Fruit fly (Drosophila melanogaster) whole organism, embryonic: ENCODE results near the gene CG11951.
A peak's percentile ranks its signal among the peaks of the same experiment; 100 is the strongest.

ENCODE experiments used
- Bdp1 ChIP-seq: fragments of 200-800 bp; sonication (Bioruptor generic); optimal IDR thresholded peaks from 3 replicates; lab custom pipeline; 2016; ENCODE audit warnings: missing biosample characterization, missing genetic modification characterization
- Blimp-1 ChIP-seq: fragments of 200-800 bp; sonication (Bioruptor generic); optimal IDR thresholded peaks from 3 replicates; lab custom pipeline; 2018; ENCODE audit warnings: missing biosample characterization, missing genetic modification characterization, mild to moderate bottlenecking, moderate library complexity, missing genetic modification reagents
- CG10462 ChIP-seq: fragments of 200-800 bp; sonication (Bioruptor generic); optimal IDR thresholded peaks from 2 replicates; lab custom pipeline; 2016; ENCODE audit warnings: missing biosample characterization, missing genetic modification characterization
- CG10654 ChIP-seq: fragments of 200-800 bp; sonication (Bioruptor generic); optimal IDR thresholded peaks from 2 replicates; lab custom pipeline; 2016; ENCODE audit warnings: missing biosample characterization, missing genetic modification characterization
- CG11093 ChIP-seq: fragments of 200-800 bp; sonication (Bioruptor generic); IDR thresholded peaks from 3 replicates; pipeline ENCODE4 v1.3.6; 2022; ENCODE audit warnings: missing biosample characterization, missing genetic modification characterization
- CG14965 ChIP-seq: fragments of 200-800 bp; sonication (Bioruptor generic); optimal IDR thresholded peaks from 2 replicates; lab custom pipeline; 2016; ENCODE audit warnings: missing biosample characterization, missing genetic modification characterization, borderline replicate concordance
- CG15011 ChIP-seq: fragments of 200-800 bp; sonication (Bioruptor generic); optimal IDR thresholded peaks from 3 replicates; lab custom pipeline; 2018; ENCODE audit warnings: missing biosample characterization, mild to moderate bottlenecking, missing genetic modification characterization
- CG1603 ChIP-seq: fragments of 200-800 bp; sonication (Bioruptor generic); optimal IDR thresholded peaks from 2 replicates; lab custom pipeline; 2019; ENCODE audit warnings: missing biosample characterization, mild to moderate bottlenecking, missing genetic modification characterization, moderate library complexity
- CG2712 ChIP-seq: fragments of 200-800 bp; optimal IDR thresholded peaks from 3 replicates; lab custom pipeline; 2019; ENCODE audit warnings: missing biosample characterization, mild to moderate bottlenecking, missing genetic modification characterization, moderate library complexity
- CG33557 ChIP-seq: fragments of 200-800 bp; sonication (Bioruptor generic); optimal IDR thresholded peaks from 2 replicates; lab custom pipeline; 2019; ENCODE audit warnings: missing biosample characterization, mild to moderate bottlenecking, missing genetic modification characterization, moderate library complexity
- CG4730 ChIP-seq: fragments of 200-800 bp; sonication (Bioruptor generic); IDR thresholded peaks from 2 replicates; pipeline ENCODE4 v1.3.6; 2022; ENCODE audit warnings: missing biosample characterization, missing genetic modification characterization
- CG6765 ChIP-seq: fragments of 200-800 bp; sonication (Bioruptor generic); optimal IDR thresholded peaks from 3 replicates; lab custom pipeline; 2017; ENCODE audit warnings: missing biosample characterization, mild to moderate bottlenecking, missing genetic modification characterization
- CG8478 ChIP-seq: fragments of >200 bp; optimal IDR thresholded peaks from 2 replicates; lab custom pipeline; 2018
- E2f1 ChIP-seq: fragments of 200-800 bp; sonication (Bioruptor generic); IDR thresholded peaks from 2 replicates; pipeline ENCODE4 v1.3.6; 2022; ENCODE audit warnings: missing biosample characterization, missing genetic modification characterization
- HLH54F ChIP-seq: fragments of 200-800 bp; sonication (Bioruptor generic); optimal IDR thresholded peaks from 3 replicates; lab custom pipeline; 2016; ENCODE audit warnings: missing biosample characterization, missing genetic modification characterization
- Hey ChIP-seq: fragments of 200-800 bp; sonication (Bioruptor generic); optimal IDR thresholded peaks from 3 replicates; lab custom pipeline; 2018; ENCODE audit warnings: missing biosample characterization, mild to moderate bottlenecking, missing genetic modification characterization
- Hr78 ChIP-seq, 2 experiments: fragments of 200-800 bp in 1 of 2; fragments of >200 bp in 1 of 2; sonication (Bioruptor generic) in 1 of 2; optimal IDR thresholded peaks; 2 replicates each; lab custom pipeline; 2017 to 2019; ENCODE audit warnings: missing biosample characterization in 2 of 2, missing genetic modification characterization in 2 of 2, mild to moderate bottlenecking in 1 of 2, moderate library complexity in 1 of 2
- MBD-R2 ChIP-seq: fragments of 200-800 bp; sonication (Bioruptor generic); IDR thresholded peaks from 2 replicates; pipeline ENCODE4 v1.3.6; 2022; ENCODE audit warnings: missing biosample characterization, missing genetic modification characterization
- MESR4 ChIP-seq: fragments of 200-800 bp; sonication (Bioruptor generic); optimal IDR thresholded peaks from 2 replicates; lab custom pipeline; 2018; ENCODE audit warnings: missing biosample characterization, mild to moderate bottlenecking, missing genetic modification characterization, moderate library complexity
- Opbp ChIP-seq: fragments of 200-800 bp; sonication (Bioruptor generic); IDR thresholded peaks from 3 replicates; pipeline ENCODE4 v1.3.6; 2022; ENCODE audit warnings: missing biosample characterization, missing genetic modification characterization; ENCODE audit not compliant: partially characterized antibody
- Poxn ChIP-seq: fragments of 200-800 bp; sonication (Bioruptor generic); IDR thresholded peaks from 2 replicates; pipeline ENCODE4 v1.3.6; 2022; ENCODE audit warnings: missing biosample characterization, missing genetic modification characterization
- Ptx1 ChIP-seq: fragments of 200-800 bp; sonication (Bioruptor generic); IDR thresholded peaks from 2 replicates; pipeline ENCODE4 v1.3.6; 2022; ENCODE audit warnings: missing biosample characterization, missing genetic modification characterization
- Rx ChIP-seq: fragments of 200-800 bp; sonication (Bioruptor generic); IDR thresholded peaks from 2 replicates; pipeline ENCODE4 v1.3.6; 2022; ENCODE audit warnings: missing biosample characterization, missing genetic modification characterization
- Sox100B ChIP-seq: fragments of 200-800 bp; sonication (Bioruptor generic); optimal IDR thresholded peaks from 3 replicates; lab custom pipeline; 2018; ENCODE audit warnings: missing biosample characterization, mild to moderate bottlenecking, missing genetic modification characterization
- ato ChIP-seq: fragments of 200-800 bp; sonication (Bioruptor generic); IDR thresholded peaks from 2 replicates; pipeline ENCODE4 v1.3.6; 2022; ENCODE audit warnings: missing biosample characterization, missing genetic modification characterization; ENCODE audit not compliant: partially characterized antibody
- bcd ChIP-seq: fragments of 200-800 bp; sonication (Bioruptor generic); optimal IDR thresholded peaks from 2 replicates; lab custom pipeline; 2017; ENCODE audit warnings: missing biosample characterization, mild to moderate bottlenecking, missing genetic modification characterization
- br ChIP-seq: fragments of >200 bp; optimal IDR thresholded peaks from 2 replicates; lab custom pipeline; 2017
- bsh ChIP-seq, 2 experiments: fragments of 200-800 bp; sonication (Bioruptor generic); optimal IDR thresholded peaks; 2 replicates each; lab custom pipeline; 2017 to 2018; ENCODE audit warnings: mild to moderate bottlenecking in 2 of 2, missing biosample characterization in 2 of 2, missing genetic modification characterization in 2 of 2, moderate library complexity in 1 of 2
- cas ChIP-seq: fragments of 200-800 bp; sonication (Bioruptor generic); IDR thresholded peaks from 2 replicates; pipeline ENCODE4 v1.3.6; 2022; ENCODE audit warnings: missing biosample characterization, missing genetic modification characterization
- ems ChIP-seq: fragments of 200-800 bp; sonication (Bioruptor generic); optimal IDR thresholded peaks from 3 replicates; lab custom pipeline; 2016; ENCODE audit warnings: missing biosample characterization, missing genetic modification characterization
- fd102C ChIP-seq: fragments of 200-800 bp; sonication (Bioruptor generic); optimal IDR thresholded peaks from 2 replicates; lab custom pipeline; 2018; ENCODE audit warnings: missing biosample characterization, mild to moderate bottlenecking, missing genetic modification characterization, moderate library complexity
- h ChIP-seq: fragments of >200 bp; optimal IDR thresholded peaks from 2 replicates; lab custom pipeline; 2017
- hkb ChIP-seq, 2 experiments: fragments of 200-800 bp in 1 of 2; fragments of >200 bp in 1 of 2; sonication (Bioruptor generic) in 1 of 2; IDR thresholded peaks in 1 of 2; optimal IDR thresholded peaks in 1 of 2; 2 replicates each; pipeline versions ENCODE4 v1.3.6 to Lab custom; 2017 to 2022; ENCODE audit warnings: missing biosample characterization in 1 of 2, missing genetic modification characterization in 1 of 2
- inv ChIP-seq: fragments of 200-800 bp; sonication (Bioruptor generic); IDR thresholded peaks from 2 replicates; pipeline ENCODE4 v1.3.6; 2022; ENCODE audit warnings: missing biosample characterization, missing genetic modification characterization; ENCODE audit not compliant: partially characterized antibody
- lilli ChIP-seq: fragments of 200-800 bp; sonication (Bioruptor generic); optimal IDR thresholded peaks from 3 replicates; lab custom pipeline; 2016; ENCODE audit warnings: missing biosample characterization, missing genetic modification characterization
- nom ChIP-seq: fragments of 200-800 bp; sonication (Bioruptor generic); optimal IDR thresholded peaks from 2 replicates; lab custom pipeline; 2017; ENCODE audit warnings: missing biosample characterization, missing genetic modification characterization, mild to moderate bottlenecking, moderate library complexity, missing genetic modification reagents
- odd ChIP-seq: fragments of 200-800 bp; sonication (Bioruptor generic); optimal IDR thresholded peaks from 2 replicates; lab custom pipeline; 2017; ENCODE audit warnings: missing biosample characterization, mild to moderate bottlenecking, missing genetic modification characterization
- pan ChIP-seq, 4 experiments: fragments of >200 bp in 3 of 4; fragments of 200-800 bp in 1 of 4; sonication (Bioruptor generic) in 1 of 4; optimal IDR thresholded peaks in 3 of 4; IDR thresholded peaks in 1 of 4; 2 replicates each; pipeline versions ENCODE4 v1.3.6 to Lab custom; 2017 to 2022; ENCODE audit warnings: missing biosample characterization in 2 of 4, missing genetic modification characterization in 2 of 4, mixed read lengths in 1 of 4
- pfk ChIP-seq: fragments of 200-800 bp; sonication (Bioruptor generic); optimal IDR thresholded peaks from 2 replicates; lab custom pipeline; 2018; ENCODE audit warnings: missing biosample characterization, mild to moderate bottlenecking, missing genetic modification characterization, moderate library complexity
- pho ChIP-seq: fragments of 200-800 bp; sonication (Bioruptor generic); optimal IDR thresholded peaks from 2 replicates; lab custom pipeline; 2016; ENCODE audit warnings: missing biosample characterization, missing genetic modification characterization
- sc ChIP-seq, 3 experiments: fragments of >200 bp in 2 of 3; fragments of 200-800 bp in 1 of 3; sonication (Bioruptor generic) in 1 of 3; optimal IDR thresholded peaks; 2 replicates in 2 of 3; 3 replicates in 1 of 3; lab custom pipeline; 2017; ENCODE audit warnings: mild to moderate bottlenecking in 1 of 3, missing biosample characterization in 1 of 3, missing genetic modification characterization in 1 of 3, missing genetic modification reagents in 1 of 3
- scrt ChIP-seq: fragments of 200-800 bp; sonication (Bioruptor generic); optimal IDR thresholded peaks from 2 replicates; lab custom pipeline; 2018; ENCODE audit warnings: missing biosample characterization, mild to moderate bottlenecking, missing genetic modification characterization, moderate library complexity
- sens-2 ChIP-seq: fragments of 200-800 bp; sonication (Bioruptor generic); IDR thresholded peaks from 2 replicates; pipeline ENCODE4 v1.3.6; 2022; ENCODE audit warnings: missing biosample characterization, missing genetic modification characterization
- slou ChIP-seq: fragments of 200-800 bp; sonication (Bioruptor generic); optimal IDR thresholded peaks from 3 replicates; lab custom pipeline; 2016; ENCODE audit warnings: missing biosample characterization, missing genetic modification characterization
- slp2 ChIP-seq: fragments of 200-800 bp; sonication (Bioruptor generic); optimal IDR thresholded peaks from 2 replicates; lab custom pipeline; 2016; ENCODE audit warnings: missing biosample characterization, missing genetic modification characterization
- sob ChIP-seq: fragments of 200-800 bp; sonication (Bioruptor generic); IDR thresholded peaks from 2 replicates; pipeline ENCODE4 v1.3.6; 2022; ENCODE audit warnings: missing biosample characterization, missing genetic modification characterization
- trh ChIP-seq: fragments of 200-800 bp; sonication (Bioruptor generic); optimal IDR thresholded peaks from 2 replicates; lab custom pipeline; 2016; ENCODE audit warnings: missing biosample characterization, missing genetic modification characterization
- vnd ChIP-seq: fragments of 200-800 bp; sonication (Bioruptor generic); IDR thresholded peaks from 3 replicates; pipeline ENCODE4 v1.3.6; 2022; ENCODE audit warnings: missing biosample characterization, missing genetic modification characterization; ENCODE audit not compliant: partially characterized antibody

The CG11951 gene

DNA sequence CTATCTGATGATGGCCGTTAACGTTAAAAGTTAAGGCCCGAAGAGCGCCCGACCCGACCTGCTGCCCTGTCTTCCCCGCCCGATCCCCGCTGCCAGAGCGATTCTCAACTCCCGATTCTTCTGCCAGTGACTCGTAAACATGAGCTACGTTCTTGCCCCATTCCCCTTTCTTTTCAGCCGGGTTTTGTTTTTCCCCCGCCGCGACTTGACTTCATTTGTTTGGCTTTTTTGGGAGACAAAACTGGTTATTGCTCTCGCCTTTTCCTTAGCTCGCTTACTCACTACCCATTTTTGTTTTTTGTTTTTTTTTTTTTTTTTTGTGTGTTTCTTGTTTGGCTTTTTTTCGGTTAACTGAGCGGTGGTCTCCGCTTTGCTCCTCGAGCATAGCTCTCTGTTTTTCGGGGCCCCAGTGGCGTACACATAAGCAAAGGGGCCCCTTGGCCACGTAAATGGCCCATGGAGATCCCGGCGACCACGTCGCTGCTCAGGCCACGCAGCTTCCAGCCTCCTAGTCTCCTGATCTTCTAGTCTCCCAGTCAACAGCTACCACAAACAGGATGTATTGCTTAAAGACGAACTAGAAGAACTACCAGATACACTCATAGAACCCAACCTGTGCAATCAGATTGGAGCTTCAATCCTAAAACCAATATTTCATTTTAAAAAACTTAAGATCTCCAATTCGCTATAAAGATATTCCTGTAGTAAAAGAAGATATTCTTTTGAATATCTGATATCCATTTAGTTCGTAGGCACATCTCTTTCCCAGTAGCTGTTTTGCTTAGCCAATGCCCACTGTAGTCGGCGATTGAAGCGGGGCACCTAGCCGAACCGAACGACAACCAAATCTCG lies 27.8 kb downstream of the CG11951 start (continued):
- TF ChIP-seq nom (peak; percentile 86), pho (GFP tag; lab: Kevin White, UChicago) (no peak), CG8478 (lab: Kevin White, UChicago) (no peak), CG2712 (tag; lab: Kevin White, UChicago) (peak; percentile 53), Ptx1 (GFP tag; lab: Robert Waterston, UW) (no peak), CG10462 (GFP tag; lab: Kevin White, UChicago) (no peak), CG15011 (GFP tag; lab: Kevin White, UChicago) (no peak), MBD-R2 (no peak), slp2 (no peak), Blimp-1 (GFP tag; lab: Kevin White, UChicago) (no peak), odd (GFP tag; lab: Kevin White, UChicago) (no peak), MESR4 (no peak), CG14965 (GFP tag; lab: Kevin White, UChicago) (no peak), pfk (GFP tag; lab: Kevin White, UChicago) (no peak), bcd (no peak), pan (optimal IDR thresholded peaks at IDR 0.05; lab: Kevin White, UChicago) (no peak), pan (GFP tag; optimal IDR thresholded peaks at IDR 0.05 in 1 of 2, IDR thresholded peaks at IDR 0.05 in 1 of 2) (no peak), slou (GFP tag; lab: Kevin White, UChicago) (no peak), HLH54F (no peak), scrt (GFP tag; lab: Kevin White, UChicago) (no peak), sob (GFP tag; lab: Robert Waterston, UW) (no peak), Poxn (GFP tag; lab: Robert Waterston, UW) (no peak), Opbp (GFP tag; lab: Robert Waterston, UW) (no peak), Hr78 (GFP tag; optimal IDR thresholded peaks at IDR 0.05; lab: Kevin White, UChicago) (peak in 1 of 2 experiments; percentile 48), sens-2 (GFP tag; lab: Robert Waterston, UW) (no peak), br (lab: Kevin White, UChicago) (no peak), cas (GFP tag; lab: Robert Waterston, UW) (no peak), fd102C (no peak), trh (GFP tag; lab: Kevin White, UChicago) (no peak), Rx (GFP tag; lab: Robert Waterston, UW) (no peak), Sox100B (GFP tag; lab: Kevin White, UChicago) (peak; percentile 6), h (lab: Kevin White, UChicago) (no peak), ato (GFP tag; lab: Robert Waterston, UW) (no peak), CG1603 (tag; lab: Kevin White, UChicago) (peak; percentile 49), CG11093 (no peak), inv (GFP tag; lab: Robert Waterston, UW) (no peak), E2f1 (no peak), vnd (GFP tag; lab: Robert Waterston, UW) (no peak), Bdp1 (GFP tag; lab: Kevin White, UChicago) (no peak), ems (GFP tag; lab: Kevin White, UChicago) (no peak), CG10654 (no peak), bsh (GFP tag; optimal IDR thresholded peaks at IDR 0.05; lab: Kevin White, UChicago) (peak; percentile 53 to 54), hkb (optimal IDR thresholded peaks at IDR 0.05; lab: Kevin White, UChicago) (no peak), hkb (GFP tag; IDR thresholded peaks at IDR 0.05; lab: Robert Waterston, UW) (no peak), CG4730 (GFP tag; lab: Robert Waterston, UW) (no peak), Hey (no peak), lilli (GFP tag; lab: Kevin White, UChicago) (no peak), CG33557 (peak; percentile 7), sc (optimal IDR thresholded peaks at IDR 0.05; lab: Kevin White, UChicago) (no peak), sc (GFP tag; optimal IDR thresholded peaks at IDR 0.05; lab: Kevin White, UChicago) (no peak), CG6765 (GFP tag; lab: Kevin White, UChicago) (no peak)
